Fruit fly (Drosophila melanogaster): Measurements from ENCODE around the gene CG1208.

The CG1208 gene

dm6 chr3R:5789025-5789953, 42.1 kb upstream of the CG1208 start, which contains the start of the genes Hat1 and Rpn5 (continued):
- peak; percentile 76 for TF ChIP-seq CG4617 (GFP tag; optimal IDR thresholded peaks at IDR 0.05; ENCODE audit: borderline replicate concordance)
- TF ChIP-seq HLH3B (GFP tag; IDR thresholded peaks at IDR 0.05), result peak; percentile 6; the same call in 1 of the 2 replicates
- no peak for TF ChIP-seq pan (optimal IDR thresholded peaks at IDR 0.05)
- TF ChIP-seq pan (GFP tag; optimal IDR thresholded peaks at IDR 0.05 in 1 of 2, IDR thresholded peaks at IDR 0.05 in 1 of 2), result peak in 1 of 2 experiments; percentile 31
- TF ChIP-seq CG32767 (GFP tag; IDR thresholded peaks at IDR 0.05), result no peak
- peak; percentile 83 for TF ChIP-seq Mes4 (GFP tag; optimal IDR thresholded peaks at IDR 0.05)
- TF ChIP-seq CG2116 (GFP tag; optimal IDR thresholded peaks at IDR 0.05), result peak; percentile 75
- TF ChIP-seq kni (GFP tag; optimal IDR thresholded peaks at IDR 0.05), result no peak
- TF ChIP-seq CG15269 (tag; optimal IDR thresholded peaks at IDR 0.05), result peak; percentile 70
- peak; percentile 71 for TF ChIP-seq corto (GFP tag; optimal IDR thresholded peaks at IDR 0.05)
- TF ChIP-seq CG1603 (tag; optimal IDR thresholded peaks at IDR 0.05), result peak; percentile 65
- TF ChIP-seq CG11093 (GFP tag; IDR thresholded peaks at IDR 0.05), result peak; percentile 62; the same call in 1 of the 3 replicates
- 0 out of 2 replicates have a peak, but pooled peaks have one; percentile 31 for TF ChIP-seq Poxn (GFP tag; IDR thresholded peaks at IDR 0.05)
- no peak for TF ChIP-seq sens-2 (GFP tag; IDR thresholded peaks at IDR 0.05)
- no peak for TF ChIP-seq CG6854 (GFP tag; optimal IDR thresholded peaks at IDR 0.05)
- peak; percentile 56 for TF ChIP-seq nom (GFP tag; optimal IDR thresholded peaks at IDR 0.05)
- peak; percentile 84 for TF ChIP-seq CG18476 (GFP tag; optimal IDR thresholded peaks at IDR 0.05)
- TF ChIP-seq sr (GFP tag; IDR thresholded peaks at IDR 0.05), result no peak
- TF ChIP-seq bab2 (GFP tag; optimal IDR thresholded peaks at IDR 0.05), result peak; percentile 91
- TF ChIP-seq CG33557 (GFP tag; optimal IDR thresholded peaks at IDR 0.05), result peak; percentile 56
- no peak for TF ChIP-seq chinmo (GFP tag; IDR thresholded peaks at IDR 0.05; ENCODE audit: partially characterized antibody)
- TF ChIP-seq pfk (GFP tag; optimal IDR thresholded peaks at IDR 0.05), result no peak
- TF ChIP-seq CG4404 (GFP tag; IDR thresholded peaks at IDR 0.05), result peak; percentile 83
- TF ChIP-seq CG34422 (GFP tag; IDR thresholded peaks at IDR 0.05), result peak; percentile 36; the same call in 2 of the 3 replicates
- TF ChIP-seq sens (GFP tag), result peak; percentile 98
- no peak for TF ChIP-seq CG6813 (GFP tag; optimal IDR thresholded peaks at IDR 0.05)
- peak; percentile 50; the same call in 2 of the 3 replicates for TF ChIP-seq CG7357 (GFP tag; IDR thresholded peaks at IDR 0.05)
- peak; percentile 51; the same call in 1 of the 3 replicates for TF ChIP-seq ase (GFP tag; IDR thresholded peaks at IDR 0.05)
- TF ChIP-seq Ets65A (GFP tag), result peak; percentile 99
- peak; percentile 83 for TF ChIP-seq Rfx (GFP tag; IDR thresholded peaks at IDR 0.05)
- peak in 1 of 2 experiments; percentile 53 for TF ChIP-seq insv (GFP tag; optimal IDR thresholded peaks at IDR 0.05)
- peak; percentile 97 for TF ChIP-seq Med (GFP tag)
- TF ChIP-seq CG12942 (GFP tag; optimal IDR thresholded peaks at IDR 0.05), result peak; percentile 88
- peak; percentile 86 for TF ChIP-seq CoRest (tag; optimal IDR thresholded peaks at IDR 0.05)
- TF ChIP-seq sqz (GFP tag; optimal IDR thresholded peaks at IDR 0.05), result no peak
- TF ChIP-seq prd (optimal IDR thresholded peaks at IDR 0.05), result no peak
- peak; percentile 79; the same call in 2 of the 3 replicates for TF ChIP-seq prd (GFP tag; IDR thresholded peaks at IDR 0.05)
- TF ChIP-seq Nf-YB (GFP tag; optimal IDR thresholded peaks at IDR 0.05), result peak; percentile 47
- TF ChIP-seq CG31441 (GFP tag; IDR thresholded peaks at IDR 0.05), result peak; percentile 81; the same call in 1 of the 2 replicates
- TF ChIP-seq Optix (GFP tag; IDR thresholded peaks at IDR 0.05), result no peak
- TF ChIP-seq peb (GFP tag; IDR thresholded peaks at IDR 0.05), result no peak
- TF ChIP-seq Ada2b (GFP tag; IDR thresholded peaks at IDR 0.05), result peak; percentile 56
- TF ChIP-seq CG2129 (GFP tag; IDR thresholded peaks at IDR 0.05; ENCODE audit: partially characterized antibody), result peak; percentile 52
- TF ChIP-seq CG17568 (GFP tag; optimal IDR thresholded peaks at IDR 0.05), result no peak
- TF ChIP-seq Sry-δ (GFP tag; optimal IDR thresholded peaks at IDR 0.05), result peak; percentile 85
- no peak for TF ChIP-seq CG31365 (tag; optimal IDR thresholded peaks at IDR 0.05)
- TF ChIP-seq D19A (tag; optimal IDR thresholded peaks at IDR 0.05), result peak; percentile 46
- no peak for TF ChIP-seq CG7271 (tag; optimal IDR thresholded peaks at IDR 0.05)
